Worm (Caenorhabditis elegans): ENCODE data around the gene frm-8.

The frm-8 gene

ce11 chrIII:3176775-3177174 lies 42.2 kb downstream of the frm-8 start:
- TF ChIP-seq ham-2 (GFP tag; optimal IDR thresholded peaks at IDR 0.05) (no peak), lin-32 (GFP tag; optimal IDR thresholded peaks at IDR 0.05) (no peak), mls-2 (tag; optimal IDR thresholded peaks at IDR 0.05) (no peak), flh-1 (GFP tag; optimal IDR thresholded peaks at IDR 0.05) (no peak), mep-1 (tag; optimal IDR thresholded peaks at IDR 0.05) (no peak), ztf-11 (tag; optimal IDR thresholded peaks at IDR 0.05) (no peak), ceh-39 (tag; optimal IDR thresholded peaks at IDR 0.05) (no peak), ceh-83 (GFP tag; optimal IDR thresholded peaks at IDR 0.05) (no peak), blmp-1 (tag; optimal IDR thresholded peaks at IDR 0.05) (no peak), elt-1 (tag; optimal IDR thresholded peaks at IDR 0.05; ENCODE audit: borderline replicate concordance, insufficient read depth) (no peak), lin-13 (tag; optimal IDR thresholded peaks at IDR 0.05) (no peak), ces-1 (GFP tag; optimal IDR thresholded peaks at IDR 0.05) (no peak), unc-39 (tag; optimal IDR thresholded peaks at IDR 0.05) (no peak), elt-3 (tag; optimal IDR thresholded peaks at IDR 0.05) (no peak)

ce11 chrIII:3174985-3175384 lies 44.0 kb downstream of the frm-8 start, which contains the start of gene R148.3:
Gene R148.3, plus strand, starts transcription at chrIII:3175331.
- TF ChIP-seq unc-39 (tag; optimal IDR thresholded peaks at IDR 0.05) (peak; percentile 51), ceh-39 (tag; optimal IDR thresholded peaks at IDR 0.05) (no peak), elt-1 (tag; optimal IDR thresholded peaks at IDR 0.05; ENCODE audit: borderline replicate concordance, insufficient read depth) (no peak), ztf-11 (tag; optimal IDR thresholded peaks at IDR 0.05) (peak; percentile 62), nhr-12 (tag; optimal IDR thresholded peaks at IDR 0.05) (peak; percentile 40), sptf-1 (tag; optimal IDR thresholded peaks at IDR 0.05) (peak; percentile 93), ces-1 (GFP tag; optimal IDR thresholded peaks at IDR 0.05) (peak; percentile 16), nhr-28 (tag; optimal IDR thresholded peaks at IDR 0.05) (no peak), flh-1 (GFP tag; optimal IDR thresholded peaks at IDR 0.05) (peak; percentile 46), mab-5 (tag; optimal IDR thresholded peaks at IDR 0.05) (peak; percentile 46), zip-8 (tag; optimal IDR thresholded peaks at IDR 0.05) (no peak), lsy-2 (tag; optimal IDR thresholded peaks at IDR 0.05) (peak; percentile 57), unc-120 (tag; optimal IDR thresholded peaks at IDR 0.05; ENCODE audit: poor library complexity, severe bottlenecking) (peak; percentile 65), ham-2 (GFP tag; optimal IDR thresholded peaks at IDR 0.05) (peak; percentile 92), drap-1 (GFP tag; optimal IDR thresholded peaks at IDR 0.05) (peak; percentile 76), nhr-2 (tag; optimal IDR thresholded peaks at IDR 0.05) (peak; percentile 42), mls-2 (tag; optimal IDR thresholded peaks at IDR 0.05) (peak; percentile 81), elt-3 (tag; optimal IDR thresholded peaks at IDR 0.05) (no peak), bed-3 (GFP tag; optimal IDR thresholded peaks at IDR 0.05) (peak; percentile 74), cnd-1 (tag; optimal IDR thresholded peaks at IDR 0.05) (peak; percentile 69), unc-62 (GFP tag; optimal IDR thresholded peaks at IDR 0.05) (no peak), M03D4.4 (tag; optimal IDR thresholded peaks at IDR 0.05) (peak; percentile 81), blmp-1 (tag; optimal IDR thresholded peaks at IDR 0.05) (peak; percentile 42), ceh-83 (GFP tag; optimal IDR thresholded peaks at IDR 0.05) (peak; percentile 52), hlh-1 (tag; optimal IDR thresholded peaks at IDR 0.05) (peak; percentile 65), lin-32 (GFP tag; optimal IDR thresholded peaks at IDR 0.05) (peak; percentile 31), tbx-8 (GFP tag; optimal IDR thresholded peaks at IDR 0.05) (peak; percentile 84), nhr-237 (tag; optimal IDR thresholded peaks at IDR 0.05) (no peak), mep-1 (tag; optimal IDR thresholded peaks at IDR 0.05) (peak; percentile 72), ceh-43 (GFP tag; optimal IDR thresholded peaks at IDR 0.05) (peak; percentile 82), pha-4 (tag; optimal IDR thresholded peaks at IDR 0.05) (no peak), snpc-4 (tag; optimal IDR thresholded peaks at IDR 0.05) (no peak), nhr-76 (tag; optimal IDR thresholded peaks at IDR 0.05) (no peak), lin-13 (tag; optimal IDR thresholded peaks at IDR 0.05) (peak; percentile 79), sem-2 (GFP tag; optimal IDR thresholded peaks at IDR 0.05) (peak; percentile 57)

- TF ChIP-seq sem-2 (GFP tag; optimal IDR thresholded peaks at IDR 0.05): no peak
- no peak for TF ChIP-seq lsy-2 (tag; optimal IDR thresholded peaks at IDR 0.05)
- TF ChIP-seq hlh-1 (tag; optimal IDR thresholded peaks at IDR 0.05): no peak
Observed at ce11 chrIII:3171382-3171781, 47.6 kb downstream of the frm-8 start, which contains the start of gene R148.4. Gene R148.4, plus strand, starts transcription at chrIII:3171592.

DNA sequence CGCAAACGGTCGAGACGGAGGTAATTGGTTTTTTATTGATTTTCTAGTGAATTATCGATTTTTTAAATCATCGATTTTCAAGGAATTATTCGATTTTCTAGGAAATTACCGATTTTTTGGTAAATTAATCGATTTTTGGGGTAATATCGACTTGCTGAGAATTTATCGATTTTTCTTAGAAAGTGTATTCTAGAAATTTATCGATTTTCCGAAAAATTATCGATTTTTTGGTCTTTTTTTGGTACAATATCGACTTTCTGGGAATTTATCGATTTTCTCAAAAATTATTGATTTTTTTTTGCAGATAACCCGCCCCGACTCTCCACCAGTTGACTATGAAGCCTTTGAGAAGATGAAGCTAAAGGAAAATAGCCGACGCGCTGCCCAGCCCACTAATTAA lies 48.4 kb downstream of the frm-8 start:
- no peak for TF ChIP-seq flh-1 (GFP tag; optimal IDR thresholded peaks at IDR 0.05)
- TF ChIP-seq nhr-2 (tag; optimal IDR thresholded peaks at IDR 0.05): no peak
- no peak for TF ChIP-seq sptf-1 (tag; optimal IDR thresholded peaks at IDR 0.05)
- TF ChIP-seq cnd-1 (tag; optimal IDR thresholded peaks at IDR 0.05): no peak
- no peak for TF ChIP-seq bed-3 (GFP tag; optimal IDR thresholded peaks at IDR 0.05)
- no peak for TF ChIP-seq lin-32 (GFP tag; optimal IDR thresholded peaks at IDR 0.05)
- no peak for TF ChIP-seq nhr-76 (tag; optimal IDR thresholded peaks at IDR 0.05)
- TF ChIP-seq tbx-8 (GFP tag; optimal IDR thresholded peaks at IDR 0.05): no peak

Data from whole organism, mixed stage, embryonic.